Worm (Caenorhabditis elegans): Measurements from ENCODE around the gene parn-1.

DNA sequence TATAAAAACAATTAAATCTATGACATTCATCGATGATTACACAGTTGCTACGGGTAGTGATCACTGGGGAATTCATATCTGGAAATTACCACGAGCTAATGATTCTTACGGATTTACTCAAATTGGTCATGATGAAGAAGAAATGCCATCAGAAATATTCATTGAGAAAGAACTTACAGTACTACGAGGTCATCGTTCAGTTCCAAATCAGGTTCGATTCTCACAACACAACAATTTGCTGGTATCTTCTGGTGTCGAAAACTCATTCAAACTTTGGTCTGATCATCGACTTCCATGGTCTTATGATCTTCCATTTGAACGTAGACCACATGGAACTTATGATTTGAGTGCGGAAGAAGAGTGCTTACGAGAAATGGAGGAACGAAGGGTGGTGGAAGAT lies 11.5 kb upstream of the parn-1 start:
- TF ChIP-seq him-1 (tag; optimal IDR thresholded peaks at IDR 0.05), result no peak
- TF ChIP-seq dao-5 (tag; optimal IDR thresholded peaks at IDR 0.05), result no peak
